Fruit fly (Drosophila melanogaster) whole organism, embryonic: ENCODE measurements around the gene CG13716.
A peak's percentile ranks its signal among the peaks of the same experiment; 100 is the strongest.

Experiments used
- B-H1 ChIP-seq: fragments of 200-800 bp; sonication (Bioruptor generic); IDR thresholded peaks from 3 replicates; pipeline ENCODE4 v1.3.6; 2022; ENCODE audit warnings: missing biosample characterization, missing genetic modification characterization
- Blimp-1 ChIP-seq: fragments of 200-800 bp; sonication (Bioruptor generic); optimal IDR thresholded peaks from 3 replicates; lab custom pipeline; 2018; ENCODE audit warnings: missing biosample characterization, missing genetic modification characterization, mild to moderate bottlenecking, moderate library complexity, missing genetic modification reagents
- BtbVII ChIP-seq: fragments of 200-800 bp; sonication (Bioruptor generic); optimal IDR thresholded peaks from 3 replicates; lab custom pipeline; 2017; ENCODE audit warnings: missing biosample characterization, mild to moderate bottlenecking, missing genetic modification characterization
- CG10366 ChIP-seq: fragments of 200-800 bp; sonication (Bioruptor generic); IDR thresholded peaks from 2 replicates; pipeline ENCODE4 v1.3.6; 2022; ENCODE audit warnings: missing biosample characterization, missing genetic modification characterization
- CG11247 ChIP-seq: fragments of 200-800 bp; sonication (Bioruptor generic); IDR thresholded peaks from 2 replicates; pipeline ENCODE4 v1.3.6; 2022; ENCODE audit warnings: missing biosample characterization, missing genetic modification characterization
- CG11695 ChIP-seq: fragments of 200-800 bp; sonication (Bioruptor generic); IDR thresholded peaks from 3 replicates; pipeline ENCODE4 v1.3.6; 2022; ENCODE audit warnings: missing biosample characterization, missing genetic modification characterization
- CG11696 ChIP-seq: fragments of 200-800 bp; sonication (Bioruptor generic); IDR thresholded peaks from 2 replicates; pipeline ENCODE4 v1.3.6; 2022; ENCODE audit warnings: missing biosample characterization, missing genetic modification characterization
- CG12236 ChIP-seq: fragments of 200-800 bp; sonication (Bioruptor generic); optimal IDR thresholded peaks from 2 replicates; lab custom pipeline; 2016; ENCODE audit warnings: missing biosample characterization, missing genetic modification characterization
- CG12299 ChIP-seq: fragments of 200-800 bp; sonication (Bioruptor generic); optimal IDR thresholded peaks from 2 replicates; lab custom pipeline; 2018; ENCODE audit warnings: missing biosample characterization, mild to moderate bottlenecking, missing genetic modification characterization
- CG1233 ChIP-seq: fragments of 200-800 bp; sonication (Bioruptor generic); optimal IDR thresholded peaks from 4 replicates; lab custom pipeline; 2018; ENCODE audit warnings: missing biosample characterization, mild to moderate bottlenecking, missing genetic modification characterization
- CG12659 ChIP-seq: fragments of 200-800 bp; sonication (Bioruptor generic); optimal IDR thresholded peaks from 3 replicates; lab custom pipeline; 2017; ENCODE audit warnings: mild to moderate bottlenecking, missing biosample characterization, missing genetic modification reagents, missing genetic modification characterization
- CG13123 ChIP-seq: fragments of 200-800 bp; sonication (Bioruptor generic); optimal IDR thresholded peaks from 2 replicates; lab custom pipeline; 2016; ENCODE audit warnings: missing biosample characterization, missing genetic modification characterization
- CG14441 ChIP-seq: fragments of 200-800 bp; sonication (Bioruptor generic); IDR thresholded peaks from 2 replicates; pipeline ENCODE4 v1.3.6; 2022; ENCODE audit warnings: missing biosample characterization, missing genetic modification characterization
- CG15601 ChIP-seq: fragments of 200-800 bp; sonication (Bioruptor generic); optimal IDR thresholded peaks from 3 replicates; lab custom pipeline; 2019; ENCODE audit warnings: missing biosample characterization, mild to moderate bottlenecking, missing genetic modification characterization, moderate library complexity
- CG17186 ChIP-seq: fragments of 200-800 bp; sonication (Bioruptor generic); optimal IDR thresholded peaks from 3 replicates; lab custom pipeline; 2017; ENCODE audit warnings: missing biosample characterization, missing genetic modification reagents, missing genetic modification characterization
- CG2889 ChIP-seq: fragments of 200-800 bp; sonication (Bioruptor generic); IDR thresholded peaks from 3 replicates; pipeline ENCODE4 v1.3.6; 2022; ENCODE audit warnings: missing biosample characterization, missing genetic modification characterization
- CG32772 ChIP-seq: fragments of 200-800 bp; sonication (Bioruptor generic); IDR thresholded peaks from 2 replicates; pipeline ENCODE4 v1.3.6; 2022; ENCODE audit warnings: missing biosample characterization, missing genetic modification characterization
- CG3838 ChIP-seq: fragments of 200-800 bp; sonication (Bioruptor generic); optimal IDR thresholded peaks from 3 replicates; lab custom pipeline; 2016; ENCODE audit warnings: missing biosample characterization, missing genetic modification characterization
- CG4282 ChIP-seq: fragments of 200-800 bp; sonication (Bioruptor generic); optimal IDR thresholded peaks from 2 replicates; lab custom pipeline; 2016; ENCODE audit warnings: missing biosample characterization, missing genetic modification characterization
- CG4617 ChIP-seq: fragments of 200-800 bp; sonication (Bioruptor generic); optimal IDR thresholded peaks from 3 replicates; lab custom pipeline; 2016; ENCODE audit warnings: missing biosample characterization, missing genetic modification characterization, borderline replicate concordance
- CG4854 ChIP-seq: fragments of 200-800 bp; sonication (Bioruptor generic); optimal IDR thresholded peaks from 2 replicates; lab custom pipeline; 2016; ENCODE audit warnings: missing biosample characterization, missing genetic modification characterization, inconsistent platforms
- CG7372 ChIP-seq: fragments of 200-800 bp; sonication (Bioruptor generic); IDR thresholded peaks from 2 replicates; pipeline ENCODE4 v1.3.6; 2022; ENCODE audit warnings: missing biosample characterization, missing genetic modification characterization
- CG7745 ChIP-seq: fragments of 200-800 bp; sonication (Bioruptor generic); optimal IDR thresholded peaks from 2 replicates; lab custom pipeline; 2018; ENCODE audit warnings: missing biosample characterization, mild to moderate bottlenecking, missing genetic modification characterization, moderate library complexity
- CG7786 ChIP-seq: fragments of 200-800 bp; sonication (Bioruptor generic); optimal IDR thresholded peaks from 2 replicates; lab custom pipeline; 2016; ENCODE audit warnings: missing biosample characterization, missing genetic modification characterization
- CG7839 ChIP-seq: fragments of 200-800 bp; sonication (Bioruptor generic); optimal IDR thresholded peaks from 3 replicates; lab custom pipeline; 2018; ENCODE audit warnings: missing biosample characterization, mild to moderate bottlenecking, missing genetic modification characterization, moderate library complexity
- Doc2 ChIP-seq: fragments of 200-800 bp; sonication (Bioruptor generic); IDR thresholded peaks from 2 replicates; pipeline ENCODE4 v1.3.6; 2022; ENCODE audit warnings: missing biosample characterization, missing genetic modification characterization
- Fer2 ChIP-seq: fragments of 200-800 bp; sonication (Bioruptor generic); optimal IDR thresholded peaks from 2 replicates; lab custom pipeline; 2018; ENCODE audit warnings: missing biosample characterization, mild to moderate bottlenecking, missing genetic modification characterization, moderate library complexity
- HLH4C ChIP-seq: fragments of 200-800 bp; sonication (Bioruptor generic); IDR thresholded peaks from 3 replicates; pipeline ENCODE4 v1.3.6; 2022; ENCODE audit warnings: missing biosample characterization, missing genetic modification characterization; ENCODE audit not compliant: partially characterized antibody
- Ravus ChIP-seq: fragments of 200-800 bp; sonication (Bioruptor generic); IDR thresholded peaks from 2 replicates; pipeline ENCODE4 v1.3.6; 2022; ENCODE audit warnings: missing biosample characterization, missing genetic modification characterization
- Scr ChIP-seq: fragments of 200-800 bp; sonication (Bioruptor generic); IDR thresholded peaks from 2 replicates; pipeline ENCODE4 v1.3.6; 2022; ENCODE audit warnings: missing biosample characterization, missing genetic modification characterization; ENCODE audit not compliant: partially characterized antibody
- Sox100B ChIP-seq: fragments of 200-800 bp; sonication (Bioruptor generic); optimal IDR thresholded peaks from 3 replicates; lab custom pipeline; 2018; ENCODE audit warnings: missing biosample characterization, mild to moderate bottlenecking, missing genetic modification characterization
- Sox102F ChIP-seq: fragments of 200-800 bp; sonication (Bioruptor generic); optimal IDR thresholded peaks from 2 replicates; lab custom pipeline; 2018; ENCODE audit warnings: missing biosample characterization, mild to moderate bottlenecking, missing genetic modification characterization, moderate library complexity
- Stat92E ChIP-seq, 3 experiments: fragments of >200 bp in 2 of 3; fragments of 200-800 bp in 1 of 3; sonication (Bioruptor generic) in 1 of 3; optimal IDR thresholded peaks; 2 replicates each; lab custom pipeline; 2017 to 2019; ENCODE audit warnings: missing biosample characterization in 3 of 3, missing genetic modification characterization in 3 of 3, mild to moderate bottlenecking in 1 of 3, moderate library complexity in 1 of 3
- TFAM ChIP-seq: fragments of 200-800 bp; sonication (Bioruptor generic); optimal IDR thresholded peaks from 2 replicates; lab custom pipeline; 2017; ENCODE audit warnings: missing biosample characterization, missing genetic modification characterization, inconsistent platforms
- ap ChIP-seq: fragments of 200-800 bp; sonication (Bioruptor generic); IDR thresholded peaks from 2 replicates; pipeline ENCODE4 v1.3.6; 2022; ENCODE audit warnings: missing biosample characterization, missing genetic modification characterization
- bcd ChIP-seq: fragments of 200-800 bp; sonication (Bioruptor generic); optimal IDR thresholded peaks from 2 replicates; lab custom pipeline; 2017; ENCODE audit warnings: missing biosample characterization, mild to moderate bottlenecking, missing genetic modification characterization
- cad ChIP-seq: fragments of >200 bp; optimal IDR thresholded peaks from 2 replicates; lab custom pipeline; 2017; ENCODE audit warnings: missing biosample characterization, missing genetic modification characterization
- cato ChIP-seq: fragments of 200-800 bp; sonication (Bioruptor generic); optimal IDR thresholded peaks from 2 replicates; lab custom pipeline; 2016; ENCODE audit warnings: missing biosample characterization, missing genetic modification characterization, borderline replicate concordance
- crc ChIP-seq: fragments of 200-800 bp; sonication (Bioruptor generic); optimal IDR thresholded peaks from 2 replicates; lab custom pipeline; 2016; ENCODE audit warnings: missing biosample characterization, missing genetic modification characterization
- cwo ChIP-seq: fragments of 200-800 bp; sonication (Bioruptor generic); optimal IDR thresholded peaks from 3 replicates; lab custom pipeline; 2017; ENCODE audit warnings: missing biosample characterization, missing genetic modification characterization, mild to moderate bottlenecking, moderate library complexity, missing genetic modification reagents
- emc ChIP-seq: fragments of 200-800 bp; sonication (Bioruptor generic); optimal IDR thresholded peaks from 2 replicates; lab custom pipeline; 2016; ENCODE audit warnings: missing biosample characterization, missing genetic modification characterization
- grau ChIP-seq: fragments of 200-800 bp; optimal IDR thresholded peaks from 3 replicates; lab custom pipeline; 2019; ENCODE audit warnings: missing biosample characterization, mild to moderate bottlenecking, missing genetic modification characterization, moderate library complexity
- gro ChIP-seq: fragments of 200-800 bp; sonication (Bioruptor generic); optimal IDR thresholded peaks from 2 replicates; lab custom pipeline; 2016; ENCODE audit warnings: missing biosample characterization, missing genetic modification characterization
- hb ChIP-seq: fragments of 200-800 bp; sonication (Bioruptor generic); IDR thresholded peaks from 3 replicates; pipeline ENCODE4 v1.3.6; 2022; ENCODE audit warnings: missing biosample characterization, missing genetic modification characterization; ENCODE audit not compliant: partially characterized antibody
- mld ChIP-seq: fragments of 200-800 bp; sonication (Bioruptor generic); IDR thresholded peaks from 3 replicates; pipeline ENCODE4 v1.3.6; 2022; ENCODE audit warnings: missing biosample characterization, missing genetic modification characterization; ENCODE audit not compliant: partially characterized antibody
- nerfin-2 ChIP-seq: fragments of 200-800 bp; sonication (Bioruptor generic); IDR thresholded peaks from 2 replicates; pipeline ENCODE4 v1.3.6; 2022; ENCODE audit warnings: missing biosample characterization, missing genetic modification characterization; ENCODE audit not compliant: partially characterized antibody
- sens-2 ChIP-seq: fragments of 200-800 bp; sonication (Bioruptor generic); IDR thresholded peaks from 2 replicates; pipeline ENCODE4 v1.3.6; 2022; ENCODE audit warnings: missing biosample characterization, missing genetic modification characterization
- sqz ChIP-seq: fragments of 200-800 bp; sonication (Bioruptor generic); optimal IDR thresholded peaks from 3 replicates; lab custom pipeline; 2018; ENCODE audit warnings: missing biosample characterization, mild to moderate bottlenecking, missing genetic modification characterization
- tx ChIP-seq: fragments of 200-800 bp; sonication (Bioruptor generic); optimal IDR thresholded peaks from 2 replicates; lab custom pipeline; 2016; ENCODE audit warnings: missing biosample characterization, missing genetic modification characterization
- unc-4 ChIP-seq: fragments of 200-800 bp; sonication (Bioruptor generic); IDR thresholded peaks from 2 replicates; pipeline ENCODE4 v1.3.6; 2022; ENCODE audit warnings: missing biosample characterization, missing genetic modification characterization; ENCODE audit not compliant: partially characterized antibody
- wek ChIP-seq: fragments of 200-800 bp; sonication (Bioruptor generic); optimal IDR thresholded peaks from 3 replicates; lab custom pipeline; 2018; ENCODE audit warnings: missing biosample characterization, mild to moderate bottlenecking, missing genetic modification characterization, moderate library complexity

Gene CG13716

DNA sequence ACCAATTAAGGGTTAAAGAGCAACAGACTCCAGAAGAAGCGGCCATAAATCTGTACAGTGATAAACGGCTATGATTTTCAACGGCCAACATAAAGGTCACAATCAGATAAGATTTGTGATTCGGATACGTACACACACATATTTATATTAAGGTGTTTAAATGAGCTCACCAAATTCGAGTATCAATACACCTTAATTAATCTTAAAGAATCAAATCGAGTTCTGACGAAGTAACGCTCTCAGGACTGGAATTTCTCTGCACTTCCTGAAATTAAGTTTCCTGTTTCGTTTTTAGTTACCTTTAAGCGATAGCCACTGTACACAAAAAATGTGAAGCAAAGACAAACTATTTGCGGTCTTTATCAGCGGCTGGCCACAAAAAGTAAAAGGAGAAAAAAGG, 10.7 kb downstream of the CG13716 start (continued):
- no peak for TF ChIP-seq CG7372 (GFP tag; lab: Robert Waterston, UW)
- TF ChIP-seq cato (GFP tag; lab: Kevin White, UChicago), result no peak
- TF ChIP-seq sqz (GFP tag; lab: Kevin White, UChicago), result no peak
- TF ChIP-seq Blimp-1 (GFP tag; lab: Kevin White, UChicago), result peak; percentile 18
- TF ChIP-seq hb (GFP tag; lab: Robert Waterston, UW), result no peak
- no peak for TF ChIP-seq BtbVII (GFP tag; lab: Kevin White, UChicago)
- no peak for TF ChIP-seq CG4282 (GFP tag; lab: Kevin White, UChicago)
- 0 out of 2 replicates have a peak, but pooled peaks have one; percentile 16 for TF ChIP-seq ap (GFP tag; lab: Robert Waterston, UW)
- TF ChIP-seq crc (GFP tag; lab: Kevin White, UChicago), result no peak
- no peak for TF ChIP-seq CG15601 (tag; lab: Kevin White, UChicago)
- no peak for TF ChIP-seq Ravus
- no peak for TF ChIP-seq CG11696 (GFP tag; lab: Robert Waterston, UW)
- TF ChIP-seq CG7745 (tag; lab: Kevin White, UChicago), result no peak
- 0 out of 2 replicates have a peak, but pooled peaks have one; percentile 28 for TF ChIP-seq sens-2
- no peak for TF ChIP-seq gro (GFP tag; lab: Kevin White, UChicago)
- no peak for TF ChIP-seq CG12299 (tag; lab: Kevin White, UChicago)
- TF ChIP-seq emc, result no peak
- TF ChIP-seq CG4617 (GFP tag; lab: Kevin White, UChicago), result no peak
- no peak for TF ChIP-seq CG12236 (GFP tag; lab: Kevin White, UChicago)
- TF ChIP-seq cad, result no peak
- TF ChIP-seq CG7786 (GFP tag; lab: Kevin White, UChicago), result no peak
- no peak for TF ChIP-seq CG4854 (GFP tag; lab: Kevin White, UChicago)
- TF ChIP-seq CG12659 (GFP tag; lab: Kevin White, UChicago), result no peak
- peak; percentile 40 for TF ChIP-seq Sox102F (GFP tag; lab: Kevin White, UChicago)
- TF ChIP-seq cwo (GFP tag; lab: Kevin White, UChicago), result no peak
- no peak for TF ChIP-seq HLH4C (GFP tag; lab: Robert Waterston, UW)
- no peak for TF ChIP-seq CG2889
- TF ChIP-seq mld (GFP tag; lab: Robert Waterston, UW), result no peak
- TF ChIP-seq wek (GFP tag; lab: Kevin White, UChicago), result no peak
- no peak for TF ChIP-seq B-H1 (GFP tag; lab: Robert Waterston, UW)
- TF ChIP-seq TFAM (GFP tag; lab: Kevin White, UChicago), result no peak
- TF ChIP-seq bcd (GFP tag; lab: Kevin White, UChicago), result no peak
- no peak for TF ChIP-seq CG11695 (GFP tag; lab: Robert Waterston, UW)
- TF ChIP-seq CG13123 (GFP tag; lab: Kevin White, UChicago), result no peak
- no peak for TF ChIP-seq Fer2
- no peak for TF ChIP-seq CG14441 (GFP tag; lab: Robert Waterston, UW)
- TF ChIP-seq nerfin-2 (GFP tag; lab: Robert Waterston, UW), result no peak
- TF ChIP-seq CG7839 (tag; lab: Kevin White, UChicago), result peak; percentile 13
- TF ChIP-seq CG32772 (GFP tag; lab: Robert Waterston, UW), result no peak
- TF ChIP-seq Scr (GFP tag; lab: Robert Waterston, UW), result no peak
- TF ChIP-seq grau (tag; lab: Kevin White, UChicago), result peak; percentile 93
- TF ChIP-seq CG3838 (GFP tag; lab: Kevin White, UChicago), result no peak
- TF ChIP-seq tx, result no peak
- TF ChIP-seq unc-4 (GFP tag; lab: Robert Waterston, UW), result no peak
- no peak for TF ChIP-seq CG11247 (GFP tag; lab: Robert Waterston, UW)
- TF ChIP-seq Doc2 (GFP tag; lab: Robert Waterston, UW), result no peak
- TF ChIP-seq Stat92E (GFP tag; optimal IDR thresholded peaks at IDR 0.05; lab: Kevin White, UChicago), result no peak
- TF ChIP-seq CG1233, result peak; percentile 9
- no peak for TF ChIP-seq Sox100B
- no peak for TF ChIP-seq CG17186 (GFP tag; lab: Kevin White, UChicago)
- TF ChIP-seq CG10366 (GFP tag; lab: Robert Waterston, UW), result no peak
